Fruit fly (Drosophila melanogaster) S2 (cell line): Measurements from ENCODE around the gene CG3626.
A peak's percentile ranks its signal among the peaks of the same experiment; 100 is the strongest.

Source experiments
- CG8478 ChIP-seq: fragments of >200 bp; optimal IDR thresholded peaks from 2 replicates; lab custom pipeline; 2018
- CTCF ChIP-seq, 2 experiments: fragments of >200 bp; optimal IDR thresholded peaks; 2 replicates each; lab custom pipeline; 2018

The CG3626 gene

DNA sequence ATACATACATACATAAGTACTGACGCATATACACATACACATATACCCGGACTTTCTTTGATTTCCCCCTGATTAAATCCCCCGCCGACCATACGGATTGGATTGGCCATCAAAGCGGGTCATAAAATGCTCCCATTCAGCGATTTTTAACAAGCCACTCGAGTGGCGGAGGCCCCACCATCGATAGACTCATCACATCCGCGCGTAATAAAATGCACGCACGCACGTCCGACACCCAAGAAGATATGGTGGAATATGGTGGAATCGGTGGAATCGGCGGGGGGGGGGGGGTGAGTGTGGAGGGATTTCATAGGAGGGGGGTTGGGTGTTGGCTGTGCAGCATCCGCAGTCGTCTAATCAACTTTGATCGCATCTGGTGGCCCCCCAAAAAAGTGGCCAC, 33.5 kb downstream of the CG3626 start:
- TF ChIP-seq CG8478 (lab: Kevin White, UChicago) = no peak

DNA sequence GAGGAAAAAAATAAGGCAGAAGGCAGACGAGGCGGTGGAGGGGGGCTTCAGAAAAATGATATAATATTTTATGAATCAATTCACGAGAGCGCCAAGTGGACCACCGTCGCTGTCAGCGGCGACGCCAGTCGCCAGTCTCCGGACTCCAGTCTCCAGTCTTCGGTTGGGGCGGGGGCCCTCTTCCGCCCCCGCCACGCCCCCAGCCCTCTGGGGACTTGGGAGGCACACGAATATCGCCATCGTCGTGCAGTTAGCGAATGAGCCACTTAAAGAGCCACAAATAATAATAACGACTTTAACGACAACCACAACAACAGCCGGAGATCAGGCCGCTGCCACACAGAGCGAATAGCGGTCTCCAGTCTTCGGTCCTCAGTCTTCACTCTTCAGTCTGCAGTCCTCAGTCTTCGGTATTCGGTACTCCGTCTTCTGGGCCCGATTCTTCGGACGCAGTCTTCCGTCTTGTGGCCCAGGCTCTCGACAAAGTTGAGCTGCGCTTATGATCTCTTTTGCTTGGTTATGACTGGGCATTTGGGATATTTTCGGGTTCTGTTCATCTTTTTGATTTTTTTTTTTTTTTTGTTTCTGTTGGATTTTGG, 35.4 kb downstream of the CG3626 start:
- TF ChIP-seq CG8478 (lab: Kevin White, UChicago) (no peak), CTCF (optimal IDR thresholded peaks at IDR 0.05; lab: Kevin White, UChicago) (no peak)

DNA sequence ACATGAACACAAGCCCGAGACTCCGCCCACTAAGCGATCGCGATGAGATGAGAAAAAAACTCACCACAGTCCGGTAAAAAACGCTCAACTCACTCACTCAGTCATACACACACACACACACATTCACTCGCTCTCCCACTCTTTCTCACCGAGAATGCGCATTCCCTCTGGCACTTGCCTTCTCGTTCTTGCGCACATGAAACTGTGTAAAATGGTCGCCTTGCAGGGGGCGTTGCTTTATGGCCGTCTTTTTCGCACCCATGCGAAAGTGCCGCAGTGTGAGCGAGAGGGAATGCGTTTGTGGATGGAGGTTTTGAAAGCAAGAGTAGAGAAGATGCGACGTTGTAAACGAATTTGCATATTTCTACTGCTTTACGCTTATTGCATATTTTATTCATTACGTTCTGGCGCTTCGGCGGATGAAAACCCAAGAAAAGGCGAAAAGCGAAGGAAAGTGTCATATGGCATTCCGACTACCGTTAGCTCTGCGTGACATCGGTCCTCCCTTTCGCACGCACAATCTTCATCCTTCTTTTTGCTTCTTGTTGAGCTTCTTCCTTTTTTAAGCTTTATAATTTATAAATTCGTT, 45.3 kb downstream of the CG3626 start:
- TF ChIP-seq CG8478 (lab: Kevin White, UChicago) = peak; percentile 1
- TF ChIP-seq CTCF (optimal IDR thresholded peaks at IDR 0.05; lab: Kevin White, UChicago) = peak; percentile 37 to 61

DNA sequence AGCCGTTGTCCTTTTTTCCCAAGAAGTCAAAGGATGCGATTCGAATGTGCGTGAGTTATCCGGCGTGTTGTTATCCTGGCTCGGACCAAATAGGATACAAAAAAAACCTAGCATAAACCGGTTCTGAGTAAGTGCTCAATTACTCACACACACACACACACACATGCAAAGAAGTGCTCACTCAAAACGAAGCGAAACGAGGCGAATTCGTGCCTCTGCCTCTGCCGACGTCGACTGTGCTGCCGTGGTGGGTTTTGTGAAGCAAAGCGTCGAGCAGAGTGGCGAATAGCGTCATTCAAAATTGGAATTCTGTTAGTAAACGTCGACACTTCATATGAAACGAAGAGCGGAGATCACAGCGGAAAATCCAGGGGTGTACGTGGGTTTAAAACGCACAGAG, 46.3 kb downstream of the CG3626 start, which contains the start of gene bi:
TSS of gene bi (plus strand) at position 311 of the 400 bp plus-strand sequence.
- TF ChIP-seq CTCF (optimal IDR thresholded peaks at IDR 0.05; lab: Kevin White, UChicago) (no peak), CG8478 (lab: Kevin White, UChicago) (no peak)

DNA sequence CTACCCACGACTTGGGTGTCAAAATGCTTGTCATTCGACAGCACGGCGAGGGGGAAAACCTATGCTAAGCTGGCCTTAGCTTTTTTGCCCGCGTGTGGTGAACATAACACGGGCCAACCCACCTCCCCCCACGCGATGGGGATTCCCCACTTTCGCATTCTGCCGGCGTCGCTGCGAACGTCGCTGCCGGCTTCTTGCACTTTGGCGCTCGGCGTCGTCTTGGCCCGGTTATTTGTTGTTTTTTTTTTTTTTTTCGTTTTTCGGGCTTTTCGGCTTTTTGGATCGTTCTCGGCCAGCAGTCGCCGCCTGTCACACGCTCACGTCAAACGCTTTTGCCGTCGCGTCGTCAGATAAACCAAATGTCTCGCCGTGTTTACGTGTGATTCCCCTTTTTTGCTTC, 46.9 kb downstream of the CG3626 start:
- no peak for TF ChIP-seq CG8478 (lab: Kevin White, UChicago)
- no peak for TF ChIP-seq CTCF (optimal IDR thresholded peaks at IDR 0.05; lab: Kevin White, UChicago)

DNA sequence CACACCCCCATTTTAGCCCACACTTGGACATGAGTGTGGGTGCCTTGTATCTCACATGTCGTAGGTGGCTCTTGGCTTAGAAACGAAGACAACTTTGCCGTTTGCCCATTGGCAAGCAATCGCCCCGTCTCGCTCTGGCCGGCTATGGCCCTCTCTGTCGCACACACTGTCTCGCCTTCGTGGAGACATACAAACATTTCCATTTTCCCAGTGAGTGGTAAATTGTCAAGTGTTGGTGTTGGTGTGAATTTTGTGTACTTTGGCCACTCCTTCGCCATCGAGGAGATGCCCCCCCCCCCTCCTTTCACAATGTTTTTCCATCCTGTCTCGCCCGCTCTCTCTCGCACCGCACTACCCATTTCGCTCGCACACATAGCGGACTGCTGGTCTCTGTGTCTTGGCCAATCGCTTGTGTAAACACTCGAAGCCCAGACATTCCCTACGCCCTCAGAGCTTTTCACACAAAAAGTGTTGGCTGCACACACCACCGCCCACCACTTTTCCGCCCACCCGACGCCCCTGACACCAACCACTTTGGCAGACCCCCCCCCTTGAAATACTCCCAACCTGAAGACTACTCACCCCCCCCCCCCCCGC, 54.0 kb downstream of the CG3626 start:
- TF ChIP-seq CG8478 (lab: Kevin White, UChicago) (no peak), CTCF (optimal IDR thresholded peaks at IDR 0.05; lab: Kevin White, UChicago) (no peak)
